Worm (Caenorhabditis elegans) whole organism, L4 larva: ENCODE data around the gene K08E4.7.

ENCODE experiments used
- F26F4.8 ChIP-seq: fragments of 200-800 bp; sonication (Bioruptor generic); conservative IDR thresholded peaks from 2 replicates; pipeline ENCODE4 v1.3.6; 2022; ENCODE audit warnings: missing genetic modification characterization, missing compliant biosample characterization
- R02D3.7 ChIP-seq: fragments of 150-350 bp; sonication (generic microtip); optimal IDR thresholded peaks from 3 replicates; lab custom pipeline; 2014; ENCODE audit warnings: missing biosample characterization, missing genetic modification characterization
- T20F7.1 ChIP-seq: fragments of 200-800 bp; sonication (Bioruptor generic); optimal IDR thresholded peaks from 2 replicates; lab custom pipeline; 2018; ENCODE audit warnings: mild to moderate bottlenecking, missing genetic modification characterization, missing compliant biosample characterization
- T26A8.4 ChIP-seq: fragments of 200-800 bp; sonication (Bioruptor generic); IDR thresholded peaks from 2 replicates; pipeline ENCODE4 v1.3.6; 2022; ENCODE audit warnings: missing genetic modification characterization, missing compliant biosample characterization
- Y105C5A.15 ChIP-seq: fragments of 200-800 bp; sonication (Bioruptor generic); IDR thresholded peaks from 2 replicates; pipeline ENCODE4 v1.3.6; 2022; ENCODE audit warnings: missing genetic modification characterization, missing compliant biosample characterization
- Y75B8A.6 ChIP-seq: fragments of 200-800 bp; sonication (Bioruptor generic); IDR thresholded peaks from 2 replicates; pipeline ENCODE4 v1.3.6; 2022; ENCODE audit warnings: missing genetic modification reagents, missing genetic modification characterization, missing compliant biosample characterization
- ZK337.2 ChIP-seq: fragments of 200-800 bp; sonication (Bioruptor generic); IDR thresholded peaks from 2 replicates; pipeline ENCODE4 v1.3.6; 2022; ENCODE audit warnings: missing genetic modification reagents, missing genetic modification characterization, missing compliant biosample characterization
- arid-1 ChIP-seq: fragments of 200-800 bp; sonication (Bioruptor generic); conservative IDR thresholded peaks from 2 replicates; pipeline ENCODE4 v1.3.6; 2022; ENCODE audit warnings: missing genetic modification reagents, missing genetic modification characterization, missing compliant biosample characterization
- attf-4 ChIP-seq: sonication (generic microtip); optimal IDR thresholded peaks from 3 replicates; lab custom pipeline; 2017; ENCODE audit warnings: missing biosample characterization, missing genetic modification characterization
- ceh-20 ChIP-seq: fragments of 200-800 bp; sonication (Bioruptor generic); IDR thresholded peaks from 2 replicates; pipeline ENCODE4 v1.3.6; 2022; ENCODE audit warnings: missing genetic modification reagents, missing genetic modification characterization, missing compliant biosample characterization
- ceh-28 ChIP-seq: fragments of 150-350 bp; optimal IDR thresholded peaks from 2 replicates; lab custom pipeline; 2014; ENCODE audit warnings: missing biosample characterization, missing genetic modification reagents, missing genetic modification characterization
- ceh-44 ChIP-seq: fragments of 200-800 bp; sonication (Bioruptor generic); IDR thresholded peaks from 2 replicates; pipeline ENCODE4 v1.3.6; 2022; ENCODE audit warnings: missing genetic modification reagents, missing genetic modification characterization, missing compliant biosample characterization
- ceh-62 ChIP-seq: sonication (generic microtip); optimal IDR thresholded peaks from 2 replicates; lab custom pipeline; 2017; ENCODE audit warnings: missing biosample characterization, missing genetic modification characterization
- ceh-82 ChIP-seq: sonication (generic microtip); optimal IDR thresholded peaks from 2 replicates; lab custom pipeline; 2017; ENCODE audit warnings: missing biosample characterization, missing genetic modification characterization
- ces-1 ChIP-seq: fragments of 150-350 bp; sonication (generic microtip); optimal IDR thresholded peaks from 4 replicates; lab custom pipeline; 2014; ENCODE audit warnings: missing biosample characterization, missing genetic modification reagents, missing genetic modification characterization
- cey-2 ChIP-seq: sonication (generic microtip); optimal IDR thresholded peaks from 3 replicates; lab custom pipeline; 2017; ENCODE audit warnings: missing genetic modification characterization, mild to moderate bottlenecking, missing compliant biosample characterization, antibody characterized with exemption, borderline replicate concordance; ENCODE audit not compliant: insufficient read depth
- ctbp-1 ChIP-seq: fragments of 200-800 bp; sonication (Bioruptor generic); IDR thresholded peaks from 2 replicates; pipeline ENCODE4 v1.3.6; 2022; ENCODE audit warnings: missing genetic modification reagents, missing genetic modification characterization, missing compliant biosample characterization
- daf-12 ChIP-seq: fragments of 150-350 bp; optimal IDR thresholded peaks from 2 replicates; lab custom pipeline; 2014; ENCODE audit warnings: missing biosample characterization, missing genetic modification reagents, missing genetic modification characterization
- dmd-8 ChIP-seq: fragments of 200-800 bp; sonication (Bioruptor generic); IDR thresholded peaks from 2 replicates; pipeline ENCODE4 v1.3.6; 2022; ENCODE audit warnings: missing genetic modification characterization, missing compliant biosample characterization
- dmd-9 ChIP-seq: fragments of 200-800 bp; sonication (Bioruptor generic); IDR thresholded peaks from 2 replicates; pipeline ENCODE4 v1.3.6; 2022; ENCODE audit warnings: missing genetic modification reagents, missing genetic modification characterization, missing compliant biosample characterization
- dpl-1 ChIP-seq: fragments of 150-350 bp; optimal IDR thresholded peaks from 2 replicates; lab custom pipeline; 2014; ENCODE audit warnings: missing biosample characterization, missing genetic modification reagents, missing genetic modification characterization
- duxl-1 ChIP-seq: sonication (generic microtip); optimal IDR thresholded peaks from 2 replicates; lab custom pipeline; 2016; ENCODE audit warnings: mild to moderate bottlenecking, missing genetic modification characterization, moderate library complexity, missing compliant biosample characterization; ENCODE audit not compliant: poor library complexity
- egl-27 ChIP-seq: sonication (generic microtip); optimal IDR thresholded peaks from 3 replicates; lab custom pipeline; 2017; ENCODE audit warnings: missing biosample characterization, missing genetic modification reagents, missing genetic modification characterization
- fkh-10 ChIP-seq: fragments of 150-350 bp; optimal IDR thresholded peaks from 2 replicates; lab custom pipeline; 2014; ENCODE audit warnings: missing biosample characterization, missing genetic modification reagents, missing genetic modification characterization
- hif-1 ChIP-seq, 2 experiments: sonication (generic microtip); optimal IDR thresholded peaks; 2 replicates each; lab custom pipeline; 2016 to 2017; ENCODE audit warnings: missing compliant biosample characterization in 2 of 2, missing genetic modification characterization in 2 of 2, missing genetic modification reagents in 2 of 2, missing genotype in 2 of 2, mild to moderate bottlenecking in 1 of 2
- hlh-11 ChIP-seq: fragments of 200-800 bp; sonication (Bioruptor generic); optimal IDR thresholded peaks from 2 replicates; lab custom pipeline; 2018; ENCODE audit warnings: mild to moderate bottlenecking, missing genetic modification characterization, missing compliant biosample characterization
- hlh-30 ChIP-seq: sonication (generic microtip); optimal IDR thresholded peaks from 2 replicates; lab custom pipeline; 2017; ENCODE audit warnings: antibody characterized with exemption, mild to moderate bottlenecking, missing genetic modification characterization, missing compliant biosample characterization; ENCODE audit not compliant: insufficient read depth
- jun-1 ChIP-seq: fragments of 150-350 bp; optimal IDR thresholded peaks from 2 replicates; lab custom pipeline; 2014; ENCODE audit warnings: missing biosample characterization, missing genetic modification reagents, missing genetic modification characterization
- lim-7 ChIP-seq: fragments of 200-800 bp; sonication (Bioruptor generic); IDR thresholded peaks from 2 replicates; pipeline ENCODE4 v1.3.6; 2022; ENCODE audit warnings: missing genetic modification characterization, missing compliant biosample characterization
- madf-9 ChIP-seq: fragments of 200-800 bp; sonication (Bioruptor generic); conservative IDR thresholded peaks from 2 replicates; pipeline ENCODE4 v1.3.6; 2022; ENCODE audit warnings: missing genetic modification reagents, missing genetic modification characterization, missing compliant biosample characterization
- mdl-1 ChIP-seq, 2 experiments: fragments of 150-350 bp in 1 of 2; sonication (generic microtip) in 1 of 2; optimal IDR thresholded peaks; 2 replicates each; lab custom pipeline; 2014 to 2017; ENCODE audit warnings: missing biosample characterization in 2 of 2, missing genetic modification characterization in 2 of 2
- mes-2 ChIP-seq: sonication (generic microtip); optimal IDR thresholded peaks from 2 replicates; lab custom pipeline; 2016; ENCODE audit warnings: missing genotype, mild to moderate bottlenecking, missing genetic modification characterization, missing compliant biosample characterization; ENCODE audit not compliant: poor library complexity, severe bottlenecking
- nhr-237 ChIP-seq: sonication (generic microtip); optimal IDR thresholded peaks from 2 replicates; lab custom pipeline; 2017; ENCODE audit warnings: missing biosample characterization, missing genetic modification characterization
- nhr-6 ChIP-seq: fragments of 150-350 bp; optimal IDR thresholded peaks from 2 replicates; lab custom pipeline; 2014; ENCODE audit warnings: missing biosample characterization, missing genetic modification characterization
- nhr-76 ChIP-seq: fragments of 150-350 bp; optimal IDR thresholded peaks from 2 replicates; lab custom pipeline; 2014; ENCODE audit warnings: missing biosample characterization, missing genetic modification characterization
- pha-4 ChIP-seq, 2 experiments: fragments of 150-350 bp in 1 of 2; fragments of 200-800 bp in 1 of 2; sonication (Bioruptor generic) in 1 of 2; IDR thresholded peaks in 1 of 2; optimal IDR thresholded peaks in 1 of 2; 2 replicates each; pipeline versions ENCODE4 v1.3.6 to Lab custom; 2014 to 2022; ENCODE audit warnings: missing genetic modification characterization in 2 of 2, missing genetic modification reagents in 2 of 2, missing biosample characterization in 1 of 2, missing compliant biosample characterization in 1 of 2
- rbr-2 ChIP-seq: sonication (generic microtip); optimal IDR thresholded peaks from 2 replicates; lab custom pipeline; 2016; ENCODE audit warnings: missing genotype, missing genetic modification characterization, missing compliant biosample characterization
- saeg-2 ChIP-seq: fragments of 200-800 bp; sonication (Bioruptor generic); IDR thresholded peaks from 2 replicates; pipeline ENCODE4 v1.3.6; 2022; ENCODE audit warnings: missing genetic modification reagents, missing genetic modification characterization, missing compliant biosample characterization
- set-16 ChIP-seq: fragments of 200-800 bp; sonication (Bioruptor generic); IDR thresholded peaks from 2 replicates; pipeline ENCODE4 v1.3.6; 2022; ENCODE audit warnings: missing genetic modification reagents, missing genetic modification characterization, missing compliant biosample characterization
- snpc-1.2 ChIP-seq: fragments of 200-800 bp; sonication (Bioruptor generic); IDR thresholded peaks from 2 replicates; pipeline ENCODE4 v1.3.6; 2022; ENCODE audit warnings: missing genetic modification reagents, missing genetic modification characterization, missing compliant biosample characterization
- snpc-4 ChIP-seq: fragments of 150-350 bp; optimal IDR thresholded peaks from 2 replicates; lab custom pipeline; 2014; ENCODE audit warnings: missing biosample characterization, missing genetic modification characterization
- tag-97 ChIP-seq: fragments of 200-800 bp; sonication (Bioruptor generic); IDR thresholded peaks from 2 replicates; pipeline ENCODE4 v1.3.6; 2022; ENCODE audit warnings: missing genetic modification characterization, missing compliant biosample characterization
- tra-1 ChIP-seq: fragments of 200-800 bp; sonication (Bioruptor generic); IDR thresholded peaks from 2 replicates; pipeline ENCODE4 v1.3.6; 2022; ENCODE audit warnings: missing genetic modification reagents, missing genetic modification characterization, missing compliant biosample characterization
- unc-130 ChIP-seq: sonication (generic microtip); optimal IDR thresholded peaks from 2 replicates; lab custom pipeline; 2016; ENCODE audit warnings: missing genetic modification reagents, missing genetic modification characterization, missing compliant biosample characterization
- unc-39 ChIP-seq: sonication (generic microtip); optimal IDR thresholded peaks from 2 replicates; lab custom pipeline; 2017; ENCODE audit warnings: missing biosample characterization, missing genetic modification characterization
- vab-7 ChIP-seq: fragments of 200-800 bp; sonication (Bioruptor generic); IDR thresholded peaks from 2 replicates; pipeline ENCODE4 v1.3.6; 2022; ENCODE audit warnings: missing genetic modification reagents, missing genetic modification characterization, missing compliant biosample characterization
- zag-1 ChIP-seq: fragments of 150-350 bp; optimal IDR thresholded peaks from 2 replicates; lab custom pipeline; 2014; ENCODE audit warnings: missing biosample characterization, missing genetic modification characterization
- zfp-3 ChIP-seq: fragments of 200-800 bp; sonication (Bioruptor generic); conservative IDR thresholded peaks from 2 replicates; pipeline ENCODE4 v1.3.6; 2022; ENCODE audit warnings: missing genetic modification reagents, missing genetic modification characterization, missing compliant biosample characterization
- zip-11 ChIP-seq: fragments of 200-800 bp; sonication (Bioruptor generic); IDR thresholded peaks from 2 replicates; pipeline ENCODE4 v1.3.6; 2022; ENCODE audit warnings: missing genetic modification characterization, missing compliant biosample characterization
- ztf-7 ChIP-seq: fragments of 150-350 bp; optimal IDR thresholded peaks from 2 replicates; lab custom pipeline; 2014; ENCODE audit warnings: missing biosample characterization, missing genetic modification characterization

The K08E4.7 gene

ce11 chrIV:12046524-12047203, 28.9 kb upstream of the K08E4.7 start, which contains the start of gene T12G3.2:
TSS of gene T12G3.2 (minus strand) at chrIV:12046967.
- TF ChIP-seq fkh-10 (GFP tag; lab: Kevin White, UChicago) (no peak), vab-7 (GFP tag; lab: Robert Waterston, UW) (no peak), nhr-237 (tag; lab: Kevin White, UChicago) (no peak), tra-1 (no peak), Y105C5A.15 (GFP tag; lab: Robert Waterston, UW) (no peak), R02D3.7 (tag; lab: Kevin White, UChicago) (no peak), madf-9 (GFP tag; lab: Robert Waterston, UW) (no peak), mes-2 (peak; percentile 48), nhr-6 (tag; lab: Kevin White, UChicago) (peak; percentile 21), F26F4.8 (GFP tag; lab: Robert Waterston, UW) (no peak), dmd-9 (GFP tag; lab: Robert Waterston, UW) (no peak), zip-11 (GFP tag; lab: Robert Waterston, UW) (no peak), T20F7.1 (GFP tag; lab: Kevin White, UChicago) (no peak), mdl-1 (tag; optimal IDR thresholded peaks at IDR 0.05; lab: Kevin White, UChicago) (no peak), dmd-8 (no peak), duxl-1 (tag; lab: Kevin White, UChicago) (no peak), snpc-4 (no peak), ctbp-1 (GFP tag; lab: Robert Waterston, UW) (no peak), T26A8.4 (GFP tag; lab: Robert Waterston, UW) (0 out of 2 replicates have a peak, but pooled peaks have one; percentile 21), ZK337.2 (GFP tag; lab: Robert Waterston, UW) (no peak), pha-4 (GFP tag; IDR thresholded peaks at IDR 0.05; lab: Robert Waterston, UW) (no peak), pha-4 (tag; optimal IDR thresholded peaks at IDR 0.05; lab: Kevin White, UChicago) (no peak), hif-1 (tag; optimal IDR thresholded peaks at IDR 0.05; lab: Kevin White, UChicago) (peak in 1 of 2 experiments; percentile 3), unc-39 (tag; lab: Kevin White, UChicago) (no peak), egl-27 (no peak), nhr-76 (no peak), Y75B8A.6 (GFP tag; lab: Robert Waterston, UW) (no peak), arid-1 (no peak), ces-1 (GFP tag; lab: Kevin White, UChicago) (no peak), zfp-3 (no peak), cey-2 (tag; lab: Kevin White, UChicago) (no peak), ceh-82 (no peak), tag-97 (GFP tag; lab: Robert Waterston, UW) (no peak), snpc-1.2 (GFP tag; lab: Robert Waterston, UW) (no peak), ceh-28 (no peak), ceh-20 (no peak), ztf-7 (tag; lab: Kevin White, UChicago) (no peak), hlh-30 (tag; lab: Kevin White, UChicago) (peak; percentile 63), attf-4 (no peak), set-16 (GFP tag; lab: Robert Waterston, UW) (no peak), daf-12 (tag; lab: Kevin White, UChicago) (no peak), dpl-1 (no peak), rbr-2 (tag; lab: Kevin White, UChicago) (no peak), ceh-62 (no peak), unc-130 (GFP tag; lab: Kevin White, UChicago) (no peak), zag-1 (no peak), hlh-11 (peak; percentile 91), saeg-2 (GFP tag; lab: Robert Waterston, UW) (0 out of 2 replicates have a peak, but pooled peaks have one; percentile 42), lim-7 (GFP tag; lab: Robert Waterston, UW) (no peak), jun-1 (tag; lab: Kevin White, UChicago) (no peak), ceh-44 (GFP tag; lab: Robert Waterston, UW) (no peak)
